Worm (Caenorhabditis elegans): ENCODE data around the gene F02A9.1.

DNA sequence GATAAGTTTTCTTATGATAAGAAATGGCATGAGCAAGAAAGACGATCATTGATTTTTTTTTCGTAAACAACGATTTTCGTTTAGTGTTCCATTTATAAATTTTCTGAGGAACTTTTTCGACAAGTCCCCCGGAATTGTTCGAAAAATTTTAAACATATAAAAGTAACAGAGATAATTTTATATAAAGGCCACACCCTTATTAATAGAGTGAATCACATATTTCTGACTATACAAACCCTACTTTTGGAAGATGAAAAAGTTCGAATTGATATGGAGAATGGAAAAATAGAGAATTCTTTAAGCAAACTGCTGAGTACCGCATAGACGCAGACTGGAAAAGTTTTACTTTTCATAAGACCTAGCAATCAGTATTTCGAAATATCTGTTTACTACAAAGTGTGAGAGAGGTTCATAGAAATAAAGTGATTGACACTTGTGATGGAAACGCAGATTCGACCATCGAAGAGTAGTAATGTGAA lies 26.4 kb downstream of the F02A9.1 start:
- TF ChIP-seq ets-7 (tag; optimal IDR thresholded peaks at IDR 0.05): no peak
- no peak for TF ChIP-seq ama-1 (optimal IDR thresholded peaks at IDR 0.05)
- TF ChIP-seq scrt-1 (GFP tag; IDR thresholded peaks at IDR 0.05): no peak
- no peak for TF ChIP-seq tbx-37 (GFP tag; conservative IDR thresholded peaks at IDR 0.05)
- TF ChIP-seq F13C5.2 (tag; optimal IDR thresholded peaks at IDR 0.05): no peak
- TF ChIP-seq hmbx-1 (tag; optimal IDR thresholded peaks at IDR 0.05): no peak
- TF ChIP-seq B0310.2 (tag; optimal IDR thresholded peaks at IDR 0.05): no peak

All from whole organism, early embryonic.